Fruit fly (Drosophila melanogaster): ENCODE data around the gene Edc3.
A peak's percentile ranks its signal among the peaks of the same experiment; 100 is the strongest.

The Edc3 gene

dm6 chr3L:17576886-17577271 lies 47.2 kb upstream of the Edc3 start:
- TF ChIP-seq rgr (GFP tag; optimal IDR thresholded peaks at IDR 0.05), result peak; percentile 26
- TF ChIP-seq woc (GFP tag; optimal IDR thresholded peaks at IDR 0.05), result peak; percentile 27
- TF ChIP-seq fru (GFP tag; optimal IDR thresholded peaks at IDR 0.05), result no peak
- peak; percentile 26 for TF ChIP-seq HLH106 (tag; optimal IDR thresholded peaks at IDR 0.05)
- peak; percentile 7 for TF ChIP-seq OdsH (GFP tag; optimal IDR thresholded peaks at IDR 0.05)
- peak in 1 of 2 experiments; percentile 39 for TF ChIP-seq foxo (GFP tag; optimal IDR thresholded peaks at IDR 0.05)
- TF ChIP-seq dsf (GFP tag; optimal IDR thresholded peaks at IDR 0.05; ENCODE audit: borderline replicate concordance), result no peak
- TF ChIP-seq Sp1 (GFP tag; optimal IDR thresholded peaks at IDR 0.05), result peak; percentile 3
- TF ChIP-seq dl (GFP tag; optimal IDR thresholded peaks at IDR 0.05; ENCODE audit: insufficient read depth in 1 of 2, partially characterized antibody in 2 of 2), result no peak
- TF ChIP-seq brk (GFP tag; optimal IDR thresholded peaks at IDR 0.05), result no peak
- no peak for TF ChIP-seq ey (GFP tag; optimal IDR thresholded peaks at IDR 0.05)
- TF ChIP-seq psq (GFP tag; optimal IDR thresholded peaks at IDR 0.05), result no peak
- TF ChIP-seq Dfd (GFP tag; optimal IDR thresholded peaks at IDR 0.05), result no peak

DNA sequence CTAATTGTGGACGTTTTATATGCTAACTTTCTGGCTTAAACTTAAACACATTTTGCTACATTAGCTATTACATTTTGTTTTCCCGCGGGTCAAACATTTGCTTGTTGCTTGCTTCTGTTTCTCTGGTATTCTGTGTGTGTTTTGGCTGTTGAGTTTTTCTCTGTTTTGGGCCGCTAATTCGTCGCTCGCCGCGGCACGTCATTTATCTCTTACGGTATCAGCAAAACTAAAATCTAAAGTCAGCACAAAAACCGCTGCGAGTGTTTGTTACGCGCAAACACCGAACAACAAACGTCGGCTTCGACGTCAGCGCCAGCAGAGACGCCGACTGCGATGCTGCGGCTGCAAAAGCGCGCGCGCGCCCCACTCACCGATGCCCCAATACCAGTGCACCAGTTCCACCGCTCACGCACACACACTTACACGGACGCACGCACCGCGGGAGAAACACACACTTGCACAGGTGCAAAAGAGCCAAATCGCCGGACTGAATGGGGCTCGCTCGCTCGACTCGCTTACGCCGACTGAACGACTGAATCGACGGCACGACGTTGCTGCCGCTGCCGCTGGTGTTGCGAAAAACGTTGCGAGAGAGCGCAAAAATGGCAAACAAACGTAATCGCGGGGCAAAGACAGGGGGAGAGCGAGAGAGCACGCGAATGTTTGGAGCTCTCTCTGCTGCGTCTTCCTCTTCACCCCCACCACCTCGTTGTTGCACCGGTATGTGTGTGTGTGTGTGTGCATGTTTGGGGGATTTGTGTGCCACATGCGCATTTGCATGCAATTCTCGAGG lies 46.6 kb upstream of the Edc3 start:
- TF ChIP-seq sv (GFP tag; optimal IDR thresholded peaks at IDR 0.05), result no peak
- TF ChIP-seq N (GFP tag; optimal IDR thresholded peaks at IDR 0.05), result peak; percentile 73
- TF ChIP-seq tai (GFP tag; optimal IDR thresholded peaks at IDR 0.05), result no peak
- no peak for TF ChIP-seq ey (GFP tag; optimal IDR thresholded peaks at IDR 0.05)
- no peak for TF ChIP-seq jim (GFP tag; optimal IDR thresholded peaks at IDR 0.05)
- no peak for TF ChIP-seq HLH106 (tag; optimal IDR thresholded peaks at IDR 0.05)
- peak; percentile 93 for TF ChIP-seq h (GFP tag; optimal IDR thresholded peaks at IDR 0.05)
- TF ChIP-seq Mio (GFP tag; optimal IDR thresholded peaks at IDR 0.05), result no peak
- TF ChIP-seq psq (GFP tag; optimal IDR thresholded peaks at IDR 0.05), result peak; percentile 72
- no peak for TF ChIP-seq lola (GFP tag; optimal IDR thresholded peaks at IDR 0.05)
- no peak for TF ChIP-seq rgr (GFP tag; optimal IDR thresholded peaks at IDR 0.05)
- TF ChIP-seq usp (GFP tag; optimal IDR thresholded peaks at IDR 0.05), result no peak
- peak; percentile 90 for TF ChIP-seq Dif (GFP tag; optimal IDR thresholded peaks at IDR 0.05; ENCODE audit: partially characterized antibody)
- TF ChIP-seq dl (GFP tag; optimal IDR thresholded peaks at IDR 0.05; ENCODE audit: insufficient read depth in 1 of 2, partially characterized antibody in 2 of 2), result peak; percentile 81 to 84
- no peak for TF ChIP-seq Sp1 (GFP tag; optimal IDR thresholded peaks at IDR 0.05)
- peak; percentile 31 for TF ChIP-seq sage (GFP tag; optimal IDR thresholded peaks at IDR 0.05)
- TF ChIP-seq foxo (GFP tag; optimal IDR thresholded peaks at IDR 0.05), result peak in 1 of 2 experiments; percentile 50
- TF ChIP-seq fru (GFP tag; optimal IDR thresholded peaks at IDR 0.05), result peak; percentile 96
- TF ChIP-seq Rel (GFP tag; optimal IDR thresholded peaks at IDR 0.05), result peak; percentile 73
- TF ChIP-seq Rel (tag; optimal IDR thresholded peaks at IDR 0.05), result peak; percentile 92
- peak; percentile 87 for TF ChIP-seq Hr83 (GFP tag; optimal IDR thresholded peaks at IDR 0.05; ENCODE audit: poor library complexity, severe bottlenecking)
- TF ChIP-seq Abd-B (GFP tag; optimal IDR thresholded peaks at IDR 0.05), result peak; percentile 46
- TF ChIP-seq br (GFP tag; optimal IDR thresholded peaks at IDR 0.05), result peak; percentile 61
- TF ChIP-seq brk (GFP tag; optimal IDR thresholded peaks at IDR 0.05), result no peak
- TF ChIP-seq Jra (GFP tag; optimal IDR thresholded peaks at IDR 0.05), result peak; percentile 81
- no peak for TF ChIP-seq Dfd (GFP tag; optimal IDR thresholded peaks at IDR 0.05)
- TF ChIP-seq dsf (GFP tag; optimal IDR thresholded peaks at IDR 0.05; ENCODE audit: borderline replicate concordance), result no peak
- no peak for TF ChIP-seq Myc (optimal IDR thresholded peaks at IDR 0.05)
- peak; percentile 38 for TF ChIP-seq CG32264 (GFP tag; optimal IDR thresholded peaks at IDR 0.05)
- TF ChIP-seq OdsH (GFP tag; optimal IDR thresholded peaks at IDR 0.05), result no peak
- no peak for TF ChIP-seq Hr78 (GFP tag; optimal IDR thresholded peaks at IDR 0.05)
- no peak for TF ChIP-seq woc (GFP tag; optimal IDR thresholded peaks at IDR 0.05)
- TF ChIP-seq pan (optimal IDR thresholded peaks at IDR 0.05), result no peak
- TF ChIP-seq Vsx2 (GFP tag; optimal IDR thresholded peaks at IDR 0.05; ENCODE audit: partially characterized antibody), result peak; percentile 84
- peak; percentile 94 for TF ChIP-seq CrebA (GFP tag; optimal IDR thresholded peaks at IDR 0.05; ENCODE audit: borderline replicate concordance)
- no peak for TF ChIP-seq GATAd (GFP tag; optimal IDR thresholded peaks at IDR 0.05)
- no peak for TF ChIP-seq dmrt93B (GFP tag; optimal IDR thresholded peaks at IDR 0.05)
- TF ChIP-seq CG9705 (GFP tag; optimal IDR thresholded peaks at IDR 0.05), result no peak
- TF ChIP-seq Hnf4 (GFP tag; optimal IDR thresholded peaks at IDR 0.05), result no peak

All from whole organism, wandering third instar larva.